Fruit fly (Drosophila melanogaster) whole organism, embryonic: Measurements from ENCODE around the gene Muc14A.

Experiments
- Abd-B ChIP-seq: fragments of 200-800 bp; sonication (Bioruptor generic); optimal IDR thresholded peaks from 2 replicates; lab custom pipeline; 2018; ENCODE audit warnings: missing biosample characterization, mild to moderate bottlenecking, missing genetic modification characterization, moderate library complexity
- CG12071 ChIP-seq: fragments of 200-800 bp; sonication (Bioruptor generic); optimal IDR thresholded peaks from 3 replicates; lab custom pipeline; 2018; ENCODE audit warnings: missing biosample characterization, mild to moderate bottlenecking, missing genetic modification characterization
- CG12236 ChIP-seq: fragments of 200-800 bp; sonication (Bioruptor generic); optimal IDR thresholded peaks from 2 replicates; lab custom pipeline; 2016; ENCODE audit warnings: missing biosample characterization, missing genetic modification characterization
- CG15269 ChIP-seq: fragments of 200-800 bp; sonication (Bioruptor generic); optimal IDR thresholded peaks from 2 replicates; lab custom pipeline; 2018; ENCODE audit warnings: missing biosample characterization, mild to moderate bottlenecking, missing genetic modification characterization, moderate library complexity
- CG15514 ChIP-seq: fragments of 200-800 bp; sonication (Bioruptor generic); optimal IDR thresholded peaks from 3 replicates; lab custom pipeline; 2017; ENCODE audit warnings: missing biosample characterization, missing genetic modification characterization, mild to moderate bottlenecking, moderate library complexity, missing genetic modification reagents
- CG1603 ChIP-seq: fragments of 200-800 bp; sonication (Bioruptor generic); optimal IDR thresholded peaks from 2 replicates; lab custom pipeline; 2019; ENCODE audit warnings: missing biosample characterization, mild to moderate bottlenecking, missing genetic modification characterization, moderate library complexity
- CG2875 ChIP-seq: fragments of 200-800 bp; sonication (Bioruptor generic); optimal IDR thresholded peaks from 2 replicates; lab custom pipeline; 2017; ENCODE audit warnings: missing biosample characterization, mild to moderate bottlenecking, missing genetic modification characterization, missing genetic modification reagents
- CG31224 ChIP-seq: fragments of 200-800 bp; sonication (Bioruptor generic); IDR thresholded peaks from 2 replicates; pipeline ENCODE4 v1.3.6; 2022; ENCODE audit warnings: missing biosample characterization, missing genetic modification characterization
- CG32532 ChIP-seq: fragments of 200-800 bp; sonication (Bioruptor generic); IDR thresholded peaks from 2 replicates; pipeline ENCODE4 v1.3.6; 2022; ENCODE audit warnings: missing biosample characterization, missing genetic modification characterization
- CG3726 ChIP-seq: fragments of 200-800 bp; sonication (Bioruptor generic); IDR thresholded peaks from 3 replicates; pipeline ENCODE4, ENCODE4 v1.3.6; 2022; ENCODE audit warnings: missing biosample characterization, missing genetic modification characterization
- CG4707 ChIP-seq: fragments of 200-800 bp; sonication (Bioruptor generic); optimal IDR thresholded peaks from 2 replicates; lab custom pipeline; 2018; ENCODE audit warnings: missing biosample characterization, mild to moderate bottlenecking, missing genetic modification characterization, moderate library complexity
- CG6689 ChIP-seq: fragments of 200-800 bp; sonication (Bioruptor generic); IDR thresholded peaks from 2 replicates; pipeline ENCODE4 v1.3.6; 2022; ENCODE audit warnings: missing biosample characterization, missing genetic modification characterization
- CG7745 ChIP-seq: fragments of 200-800 bp; sonication (Bioruptor generic); optimal IDR thresholded peaks from 2 replicates; lab custom pipeline; 2018; ENCODE audit warnings: missing biosample characterization, mild to moderate bottlenecking, missing genetic modification characterization, moderate library complexity
- CG9609 ChIP-seq: fragments of 200-800 bp; sonication (Bioruptor generic); optimal IDR thresholded peaks from 3 replicates; lab custom pipeline; 2016; ENCODE audit warnings: missing biosample characterization, missing genetic modification characterization
- Dbx ChIP-seq: fragments of 200-800 bp; sonication (Bioruptor generic); IDR thresholded peaks from 3 replicates; pipeline ENCODE4 v1.3.6; 2022; ENCODE audit warnings: missing biosample characterization, missing genetic modification characterization
- Dip2 ChIP-seq: fragments of 200-800 bp; sonication (Bioruptor generic); IDR thresholded peaks from 2 replicates; pipeline ENCODE4 v1.3.6; 2022; ENCODE audit warnings: missing biosample characterization, missing genetic modification characterization
- Dp ChIP-seq: fragments of 200-800 bp; sonication (Bioruptor generic); optimal IDR thresholded peaks from 2 replicates; lab custom pipeline; 2018; ENCODE audit warnings: missing biosample characterization, mild to moderate bottlenecking, missing genetic modification characterization, moderate library complexity
- Drgx ChIP-seq: fragments of 200-800 bp; sonication (Bioruptor generic); IDR thresholded peaks from 2 replicates; pipeline ENCODE4 v1.3.6; 2022; ENCODE audit warnings: missing biosample characterization, missing genetic modification characterization
- Fer2 ChIP-seq: fragments of 200-800 bp; sonication (Bioruptor generic); optimal IDR thresholded peaks from 2 replicates; lab custom pipeline; 2018; ENCODE audit warnings: missing biosample characterization, mild to moderate bottlenecking, missing genetic modification characterization, moderate library complexity
- Fer3 ChIP-seq: fragments of 200-800 bp; sonication (Bioruptor generic); optimal IDR thresholded peaks from 2 replicates; lab custom pipeline; 2018; ENCODE audit warnings: missing biosample characterization, mild to moderate bottlenecking, missing genetic modification characterization, moderate library complexity
- HLH54F ChIP-seq: fragments of 200-800 bp; sonication (Bioruptor generic); optimal IDR thresholded peaks from 3 replicates; lab custom pipeline; 2016; ENCODE audit warnings: missing biosample characterization, missing genetic modification characterization
- HmgD ChIP-seq: fragments of 200-800 bp; sonication (Bioruptor generic); optimal IDR thresholded peaks from 3 replicates; lab custom pipeline; 2016; ENCODE audit warnings: missing biosample characterization, missing genetic modification characterization
- Hmr ChIP-seq: fragments of 200-800 bp; sonication (Bioruptor generic); optimal IDR thresholded peaks from 3 replicates; lab custom pipeline; 2017; ENCODE audit warnings: mild to moderate bottlenecking, missing biosample characterization, missing genetic modification reagents, missing genetic modification characterization
- Jarid2 ChIP-seq: fragments of 200-800 bp; sonication (Bioruptor generic); optimal IDR thresholded peaks from 3 replicates; lab custom pipeline; 2017; ENCODE audit warnings: mild to moderate bottlenecking, missing biosample characterization, missing genetic modification reagents, missing genetic modification characterization
- Mad ChIP-seq: fragments of 200-800 bp; sonication (Bioruptor generic); optimal IDR thresholded peaks from 2 replicates; lab custom pipeline; 2016; ENCODE audit warnings: missing biosample characterization, missing genetic modification characterization
- Pdp1 ChIP-seq, 2 experiments: fragments of 200-800 bp; sonication (Bioruptor generic); optimal IDR thresholded peaks; 3 replicates each; lab custom pipeline; 2016; ENCODE audit warnings: missing biosample characterization in 2 of 2, missing genetic modification characterization in 2 of 2, mild to moderate bottlenecking in 1 of 2, moderate library complexity in 1 of 2
- Ptx1 ChIP-seq: fragments of 200-800 bp; sonication (Bioruptor generic); IDR thresholded peaks from 2 replicates; pipeline ENCODE4 v1.3.6; 2022; ENCODE audit warnings: missing biosample characterization, missing genetic modification characterization
- Taf1 ChIP-seq: fragments of 200-800 bp; sonication (Bioruptor generic); IDR thresholded peaks from 2 replicates; pipeline ENCODE4 v1.3.6; 2022; ENCODE audit warnings: missing biosample characterization, missing genetic modification characterization
- bab2 ChIP-seq: fragments of 200-800 bp; sonication (Bioruptor generic); optimal IDR thresholded peaks from 2 replicates; lab custom pipeline; 2016; ENCODE audit warnings: missing biosample characterization, missing genetic modification characterization
- corto ChIP-seq: fragments of 200-800 bp; sonication (Bioruptor generic); optimal IDR thresholded peaks from 2 replicates; lab custom pipeline; 2016; ENCODE audit warnings: missing biosample characterization, mild to moderate bottlenecking, missing genetic modification characterization, moderate library complexity
- dimm ChIP-seq: fragments of 200-800 bp; sonication (Bioruptor generic); IDR thresholded peaks from 2 replicates; pipeline ENCODE4 v1.3.6; 2022; ENCODE audit warnings: missing biosample characterization, missing genetic modification characterization
- dm ChIP-seq: fragments of 200-800 bp; sonication (Bioruptor generic); optimal IDR thresholded peaks from 3 replicates; lab custom pipeline; 2016; ENCODE audit warnings: missing biosample characterization, missing genetic modification characterization
- dmrt99B ChIP-seq: fragments of 200-800 bp; sonication (Bioruptor generic); optimal IDR thresholded peaks from 2 replicates; lab custom pipeline; 2018; ENCODE audit warnings: missing biosample characterization, mild to moderate bottlenecking, missing genetic modification characterization, moderate library complexity
- gcm ChIP-seq: fragments of 200-800 bp; sonication (Bioruptor generic); optimal IDR thresholded peaks from 2 replicates; lab custom pipeline; 2019; ENCODE audit warnings: missing biosample characterization, mild to moderate bottlenecking, missing genetic modification characterization, moderate library complexity
- gsb-n ChIP-seq: fragments of 200-800 bp; sonication (Bioruptor generic); optimal IDR thresholded peaks from 3 replicates; lab custom pipeline; 2018; ENCODE audit warnings: missing biosample characterization, mild to moderate bottlenecking, missing genetic modification characterization
- h ChIP-seq: fragments of >200 bp; optimal IDR thresholded peaks from 2 replicates; lab custom pipeline; 2017
- hb ChIP-seq: fragments of 200-800 bp; sonication (Bioruptor generic); IDR thresholded peaks from 3 replicates; pipeline ENCODE4 v1.3.6; 2022; ENCODE audit warnings: missing biosample characterization, missing genetic modification characterization; ENCODE audit not compliant: partially characterized antibody
- jigr1 ChIP-seq: fragments of 200-800 bp; sonication (Bioruptor generic); IDR thresholded peaks from 3 replicates; pipeline ENCODE4 v1.3.6; 2022; ENCODE audit warnings: missing biosample characterization, missing genetic modification characterization
- jing ChIP-seq: fragments of 200-800 bp; sonication (Bioruptor generic); optimal IDR thresholded peaks from 2 replicates; lab custom pipeline; 2018; ENCODE audit warnings: missing biosample characterization, mild to moderate bottlenecking, missing genetic modification characterization
- kah ChIP-seq: fragments of 200-800 bp; sonication (Bioruptor generic); optimal IDR thresholded peaks from 2 replicates; lab custom pipeline; 2018; ENCODE audit warnings: missing biosample characterization, mild to moderate bottlenecking, missing genetic modification characterization
- nerfin-1 ChIP-seq: fragments of 200-800 bp; sonication (Bioruptor generic); optimal IDR thresholded peaks from 3 replicates; lab custom pipeline; 2019; ENCODE audit warnings: missing biosample characterization, mild to moderate bottlenecking, missing genetic modification characterization, moderate library complexity
- ranshi ChIP-seq: fragments of 200-800 bp; sonication (Bioruptor generic); IDR thresholded peaks from 2 replicates; pipeline ENCODE4 v1.3.6; 2022; ENCODE audit warnings: missing biosample characterization, missing genetic modification characterization
- repo ChIP-seq: fragments of 200-800 bp; sonication (Bioruptor generic); optimal IDR thresholded peaks from 2 replicates; lab custom pipeline; 2016; ENCODE audit warnings: missing biosample characterization, missing genetic modification characterization
- sd ChIP-seq: fragments of 200-800 bp; sonication (Bioruptor generic); optimal IDR thresholded peaks from 3 replicates; lab custom pipeline; 2018; ENCODE audit warnings: missing biosample characterization, mild to moderate bottlenecking, missing genetic modification characterization, moderate library complexity
- sisA ChIP-seq: fragments of 200-800 bp; sonication (Bioruptor generic); IDR thresholded peaks from 2 replicates; pipeline ENCODE4 v1.3.6; 2022; ENCODE audit warnings: missing biosample characterization, missing genetic modification characterization
- slbo ChIP-seq: fragments of 200-800 bp; sonication (Bioruptor generic); IDR thresholded peaks from 2 replicates; pipeline ENCODE4 v1.3.6; 2022; ENCODE audit warnings: missing biosample characterization, missing genetic modification characterization

The Muc14A gene

DNA sequence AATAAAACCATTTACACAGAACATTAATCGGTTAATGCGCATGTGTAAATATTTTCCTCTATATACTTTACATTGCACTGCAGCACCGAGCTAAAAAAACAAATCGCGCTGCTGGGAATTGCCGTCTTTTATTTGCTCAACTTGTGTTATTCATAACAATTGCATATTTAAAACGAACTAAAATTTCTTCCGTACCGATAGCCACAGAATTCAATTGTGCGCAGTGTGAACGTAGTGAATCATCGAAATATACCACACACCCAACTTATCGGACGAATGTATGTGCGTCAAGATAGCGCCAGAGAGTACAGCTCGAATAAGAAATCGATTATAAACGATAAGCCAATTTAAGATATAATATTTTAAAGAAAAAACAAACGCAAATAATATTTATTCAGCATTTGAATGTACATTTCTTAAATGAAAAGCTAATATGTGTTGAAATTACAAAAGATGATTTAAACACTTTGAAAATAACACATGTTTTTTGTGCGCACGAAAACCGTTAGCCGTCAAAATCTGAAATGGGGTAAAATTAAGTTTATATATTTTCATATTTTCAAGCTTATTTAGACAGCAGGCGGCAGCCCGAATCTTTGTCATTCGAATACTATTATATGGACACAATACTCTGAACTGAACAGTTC is 3.2 kb upstream of the Muc14A start, which contains the start of the genes vap and CG12698 (continued):
- TF ChIP-seq Dip2 = no peak
- peak; percentile 2 for TF ChIP-seq dm (GFP tag; lab: Kevin White, UChicago)
- 0 out of 3 replicates have a peak, but pooled peaks have one; percentile 14 for TF ChIP-seq hb (GFP tag; lab: Robert Waterston, UW)
- TF ChIP-seq CG2875 (GFP tag; lab: Kevin White, UChicago) = no peak
- no peak for TF ChIP-seq CG6689 (GFP tag; lab: Robert Waterston, UW)
- no peak for TF ChIP-seq CG31224 (GFP tag; lab: Robert Waterston, UW)
- TF ChIP-seq Abd-B = no peak
- TF ChIP-seq HLH54F (GFP tag; lab: Kevin White, UChicago) = no peak
- TF ChIP-seq CG3726 (GFP tag; lab: Robert Waterston, UW) = no peak
- TF ChIP-seq Fer3 (tag; lab: Kevin White, UChicago) = no peak
- no peak for TF ChIP-seq CG9609 (GFP tag; lab: Kevin White, UChicago)
- no peak for TF ChIP-seq nerfin-1 (tag; lab: Kevin White, UChicago)
- TF ChIP-seq sd = no peak
- no peak for TF ChIP-seq h (lab: Kevin White, UChicago)
- no peak for TF ChIP-seq Taf1 (GFP tag; lab: Robert Waterston, UW)
- no peak for TF ChIP-seq Hmr
- TF ChIP-seq CG1603 (tag; lab: Kevin White, UChicago) = peak; percentile 100
- TF ChIP-seq dimm (GFP tag; lab: Robert Waterston, UW) = no peak
- no peak for TF ChIP-seq Fer2 (tag; lab: Kevin White, UChicago)
- no peak for TF ChIP-seq Jarid2
- no peak for TF ChIP-seq CG12236 (GFP tag; lab: Kevin White, UChicago)
- no peak for TF ChIP-seq gcm (GFP tag; lab: Kevin White, UChicago)
- peak; percentile 58 for TF ChIP-seq Dp (GFP tag; lab: Kevin White, UChicago)
- TF ChIP-seq Ptx1 (GFP tag; lab: Robert Waterston, UW) = no peak
- no peak for TF ChIP-seq gsb-n (tag; lab: Kevin White, UChicago)
- no peak for TF ChIP-seq ranshi (GFP tag; lab: Robert Waterston, UW)
- no peak for TF ChIP-seq dmrt99B (tag; lab: Kevin White, UChicago)
- TF ChIP-seq kah (GFP tag; lab: Kevin White, UChicago) = no peak
- no peak for TF ChIP-seq CG7745 (tag; lab: Kevin White, UChicago)
- TF ChIP-seq jigr1 = no peak
- TF ChIP-seq bab2 (GFP tag; lab: Kevin White, UChicago) = no peak
- TF ChIP-seq CG32532 = no peak
- TF ChIP-seq CG15269 = no peak
- no peak for TF ChIP-seq Drgx (GFP tag; lab: Robert Waterston, UW)
- no peak for TF ChIP-seq sisA
- TF ChIP-seq Dbx = no peak
- TF ChIP-seq corto (GFP tag; lab: Kevin White, UChicago) = no peak
- TF ChIP-seq Mad (GFP tag; lab: Kevin White, UChicago) = no peak
- TF ChIP-seq repo (GFP tag; lab: Kevin White, UChicago) = no peak
- no peak for TF ChIP-seq CG12071
- TF ChIP-seq Pdp1 (GFP tag; optimal IDR thresholded peaks at IDR 0.05; lab: Kevin White, UChicago) = no peak
- no peak for TF ChIP-seq slbo (GFP tag; lab: Robert Waterston, UW)
- TF ChIP-seq jing (GFP tag; lab: Kevin White, UChicago) = no peak
- TF ChIP-seq HmgD (GFP tag; lab: Kevin White, UChicago) = no peak
- peak; percentile 65 for TF ChIP-seq CG15514 (GFP tag; lab: Kevin White, UChicago)
- TF ChIP-seq CG4707 = no peak
